Fruit fly (Drosophila melanogaster) Kc167 (cell line): ENCODE results near the gene Abp1.

Experiments
- Myc ChIP-seq: fragments of >200 bp; optimal IDR thresholded peaks from 2 replicates; lab custom pipeline; 2017; ENCODE audit warnings: missing external identifiers
- h ChIP-seq: fragments of >200 bp; optimal IDR thresholded peaks from 3 replicates; lab custom pipeline; 2018; ENCODE audit warnings: missing external identifiers
- psq ChIP-seq: fragments of >200 bp; optimal IDR thresholded peaks from 2 replicates; lab custom pipeline; 2017; ENCODE audit warnings: missing external identifiers
- ttk ChIP-seq: sonication (Bioruptor generic); optimal IDR thresholded peaks from 2 replicates; lab custom pipeline; 2017; ENCODE audit warnings: missing external identifiers

DNA sequence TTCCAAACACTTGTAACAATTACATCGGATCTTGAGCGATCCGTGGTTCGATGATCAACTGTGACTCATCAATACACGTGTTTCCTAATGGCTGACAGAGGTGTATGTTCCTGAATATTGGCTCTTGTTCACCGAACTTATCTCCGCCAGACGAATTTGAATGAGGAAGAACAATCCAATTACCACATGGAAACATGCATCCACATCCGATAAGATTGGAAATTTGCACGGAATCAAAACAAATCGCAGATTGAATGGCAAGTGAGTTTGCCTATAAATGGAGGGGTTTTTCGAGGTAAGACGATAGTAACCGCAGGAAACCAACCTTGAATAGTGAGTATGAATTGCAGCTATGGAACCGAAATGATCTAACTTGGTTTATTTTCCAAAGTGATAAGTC lies 48.4 kb downstream of the Abp1 start, which contains the start of gene CG10725:
- TF ChIP-seq Myc (no peak), ttk (lab: Kevin White, UChicago) (no peak), psq (lab: Kevin White, UChicago) (no peak), h (no peak)
